Fruit fly (Drosophila melanogaster): ENCODE data around the gene CG33003.

CG33003 gene

DNA sequence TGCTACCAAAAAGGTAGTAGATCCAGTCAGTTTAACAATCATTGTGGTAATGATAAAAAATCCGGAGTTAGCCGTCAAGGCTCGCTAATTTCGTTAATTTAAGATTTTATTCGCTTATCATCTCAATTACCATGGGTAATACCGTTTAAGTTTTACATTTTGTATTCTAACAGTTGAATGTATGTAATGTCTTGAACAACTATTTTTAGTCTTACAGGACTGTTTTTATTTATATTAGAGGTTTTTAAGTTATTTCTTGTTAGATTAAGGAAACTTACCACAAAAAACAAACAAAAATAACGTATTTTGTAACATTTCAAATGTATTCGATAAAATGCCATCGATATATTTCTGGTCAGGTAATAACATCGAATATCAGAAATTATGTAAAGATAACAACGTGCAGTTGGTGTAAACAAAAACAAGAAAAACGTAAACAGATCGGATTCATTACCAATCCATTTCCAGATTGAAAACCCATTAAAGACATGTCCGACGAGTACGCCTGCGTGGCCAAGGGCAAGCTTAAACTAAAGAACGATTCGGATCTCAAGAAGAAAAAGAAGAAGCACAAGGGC, 41.3 kb downstream of the CG33003 start, which contains the start of the genes Sfp24F and CG15432 (continued):
- TF ChIP-seq her (GFP tag; optimal IDR thresholded peaks at IDR 0.05): no peak
- no peak for TF ChIP-seq CG2120 (GFP tag; optimal IDR thresholded peaks at IDR 0.05)
- no peak for TF ChIP-seq CG15269 (tag; optimal IDR thresholded peaks at IDR 0.05)
- TF ChIP-seq wek (GFP tag; optimal IDR thresholded peaks at IDR 0.05): no peak
- no peak for TF ChIP-seq CG11247 (GFP tag; IDR thresholded peaks at IDR 0.05)
- no peak for TF ChIP-seq CG8944 (GFP tag; optimal IDR thresholded peaks at IDR 0.05)
- TF ChIP-seq bbx (GFP tag; IDR thresholded peaks at IDR 0.05; ENCODE audit: partially characterized antibody): peak; percentile 41; the same call in 1 of the 2 replicates
- peak; percentile 51 for TF ChIP-seq Sry-δ (GFP tag; optimal IDR thresholded peaks at IDR 0.05)
- TF ChIP-seq Myb (GFP tag; optimal IDR thresholded peaks at IDR 0.05): peak; percentile 94
- TF ChIP-seq CG33557 (GFP tag; optimal IDR thresholded peaks at IDR 0.05): no peak
- TF ChIP-seq kni (GFP tag; optimal IDR thresholded peaks at IDR 0.05): no peak
- no peak for TF ChIP-seq lmd (GFP tag; IDR thresholded peaks at IDR 0.05)
- 0 out of 2 replicates have a peak, but pooled peaks have one; percentile 11 for TF ChIP-seq ato (GFP tag; IDR thresholded peaks at IDR 0.05; ENCODE audit: partially characterized antibody)
- TF ChIP-seq CG6683 (GFP tag; optimal IDR thresholded peaks at IDR 0.05): no peak
- no peak for TF ChIP-seq CG30431 (GFP tag; optimal IDR thresholded peaks at IDR 0.05)
- TF ChIP-seq trem (tag; optimal IDR thresholded peaks at IDR 0.05): peak; percentile 43
- no peak for TF ChIP-seq CG8478 (optimal IDR thresholded peaks at IDR 0.05)
- no peak for TF ChIP-seq CTCF (GFP tag; optimal IDR thresholded peaks at IDR 0.05)
- TF ChIP-seq Doc3 (GFP tag; IDR thresholded peaks at IDR 0.05; ENCODE audit: partially characterized antibody): 0 out of 3 replicates have a peak, but pooled peaks have one; percentile 34
- TF ChIP-seq CG1233 (GFP tag; optimal IDR thresholded peaks at IDR 0.05): no peak
- no peak for TF ChIP-seq CG10543 (GFP tag; optimal IDR thresholded peaks at IDR 0.05)
- no peak for TF ChIP-seq Lpt (GFP tag; optimal IDR thresholded peaks at IDR 0.05)
- no peak for TF ChIP-seq CG17802 (tag; optimal IDR thresholded peaks at IDR 0.05)
- TF ChIP-seq CG7963 (GFP tag; IDR thresholded peaks at IDR 0.05; ENCODE audit: partially characterized antibody): no peak; the same call in 2 of the 3 replicates
- TF ChIP-seq CG31224 (GFP tag; IDR thresholded peaks at IDR 0.05): no peak
- TF ChIP-seq slp2 (GFP tag; optimal IDR thresholded peaks at IDR 0.05): peak; percentile 27
- TF ChIP-seq HHEX (GFP tag; optimal IDR thresholded peaks at IDR 0.05): no peak
- TF ChIP-seq CG6175 (GFP tag; IDR thresholded peaks at IDR 0.05): no peak
- TF ChIP-seq insv (GFP tag; optimal IDR thresholded peaks at IDR 0.05): no peak
- peak; percentile 56 for TF ChIP-seq pzg (GFP tag; optimal IDR thresholded peaks at IDR 0.05)
- TF ChIP-seq stwl (tag; optimal IDR thresholded peaks at IDR 0.05): peak; percentile 83
- TF ChIP-seq CG12299 (tag; optimal IDR thresholded peaks at IDR 0.05): no peak
- TF ChIP-seq Antp (GFP tag; optimal IDR thresholded peaks at IDR 0.05): no peak
- no peak for TF ChIP-seq CG10147 (GFP tag; optimal IDR thresholded peaks at IDR 0.05)
- no peak for TF ChIP-seq CG8765 (GFP tag; IDR thresholded peaks at IDR 0.05)
- TF ChIP-seq CG16815 (GFP tag; optimal IDR thresholded peaks at IDR 0.05): no peak
- TF ChIP-seq fd96Cb (tag; optimal IDR thresholded peaks at IDR 0.05): no peak
- TF ChIP-seq CG13123 (GFP tag; optimal IDR thresholded peaks at IDR 0.05): no peak
- no peak for TF ChIP-seq ftz-f1 (GFP tag; optimal IDR thresholded peaks at IDR 0.05)
- peak; percentile 76 for TF ChIP-seq CG30020 (tag; optimal IDR thresholded peaks at IDR 0.05)
- TF ChIP-seq CG1647 (GFP tag; optimal IDR thresholded peaks at IDR 0.05): no peak
- TF ChIP-seq CG11398 (GFP tag; optimal IDR thresholded peaks at IDR 0.05): no peak
- TF ChIP-seq Fer1 (GFP tag; optimal IDR thresholded peaks at IDR 0.05): no peak
- TF ChIP-seq CG11504 (tag; optimal IDR thresholded peaks at IDR 0.05): no peak
- TF ChIP-seq sob (GFP tag; IDR thresholded peaks at IDR 0.05): no peak
- TF ChIP-seq Mad (GFP tag; optimal IDR thresholded peaks at IDR 0.05): no peak
- peak; percentile 55 for TF ChIP-seq unc-4 (GFP tag; IDR thresholded peaks at IDR 0.05; ENCODE audit: partially characterized antibody)
- no peak for TF ChIP-seq CG6813 (GFP tag; optimal IDR thresholded peaks at IDR 0.05)
- no peak for TF ChIP-seq CG17361 (GFP tag; IDR thresholded peaks at IDR 0.05)
- TF ChIP-seq CG2199 (GFP tag; IDR thresholded peaks at IDR 0.05): no peak
- no peak for TF ChIP-seq Hsf (GFP tag; optimal IDR thresholded peaks at IDR 0.05)
